Worm (Caenorhabditis elegans) whole organism, L2 larva: ENCODE measurements around the gene F17H10.1.

ENCODE experiments used
- egl-27 ChIP-seq: sonication (generic microtip); optimal IDR thresholded peaks from 3 replicates; lab custom pipeline; 2017; ENCODE audit warnings: missing biosample characterization, missing genetic modification reagents, missing genetic modification characterization
- lin-11 ChIP-seq: fragments of 150-350 bp; sonication (generic microtip); optimal IDR thresholded peaks from 2 replicates; lab custom pipeline; 2014; ENCODE audit warnings: missing biosample characterization, missing genetic modification characterization, inconsistent platforms, mixed read lengths
- lin-13 ChIP-seq: fragments of 150-350 bp; optimal IDR thresholded peaks from 2 replicates; lab custom pipeline; 2014; ENCODE audit warnings: missing biosample characterization, missing genetic modification reagents, missing genetic modification characterization
- nhr-237 ChIP-seq: fragments of 150-350 bp; optimal IDR thresholded peaks from 2 replicates; lab custom pipeline; 2014; ENCODE audit warnings: missing biosample characterization, missing genetic modification characterization
- nhr-6 ChIP-seq: fragments of 150-350 bp; optimal IDR thresholded peaks from 2 replicates; lab custom pipeline; 2014; ENCODE audit warnings: missing biosample characterization, missing genetic modification characterization
- snpc-4 ChIP-seq: fragments of 150-350 bp; optimal IDR thresholded peaks from 2 replicates; lab custom pipeline; 2014; ENCODE audit warnings: missing biosample characterization, missing genetic modification characterization

DNA sequence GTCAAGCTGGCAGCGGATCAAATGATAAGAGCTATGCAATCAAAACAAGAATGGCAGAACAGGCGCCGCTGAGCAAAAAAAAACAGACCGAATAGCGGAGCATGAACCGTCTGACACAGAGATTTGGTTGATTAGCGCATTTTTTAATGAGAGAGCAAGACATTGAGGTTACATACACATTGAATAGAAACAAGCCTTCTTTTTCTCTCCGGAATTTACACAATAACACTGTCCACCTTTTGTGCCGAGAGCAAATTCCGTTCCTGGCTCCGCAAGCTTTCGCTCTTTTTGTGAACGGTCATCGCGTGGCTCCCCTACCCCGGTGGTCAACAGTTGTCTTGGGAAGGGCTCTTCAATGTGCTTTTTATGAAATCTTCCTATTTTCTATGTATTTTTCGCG, 49.5 kb upstream of the F17H10.1 start, which contains the start of gene K03A11.6:
- no peak for TF ChIP-seq egl-27 (tag; lab: Kevin White, UChicago)
- no peak for TF ChIP-seq nhr-6
- no peak for TF ChIP-seq snpc-4
- TF ChIP-seq lin-11 = no peak
- TF ChIP-seq nhr-237 (tag; lab: Kevin White, UChicago) = no peak
- TF ChIP-seq lin-13 (GFP tag; lab: Kevin White, UChicago) = no peak
